Fruit fly (Drosophila melanogaster) whole organism, embryonic: ENCODE measurements around the gene SpdS.

Source experiments
- Aef1 ChIP-seq: fragments of 200-800 bp; sonication (Bioruptor generic); IDR thresholded peaks from 3 replicates; pipeline ENCODE4 v1.3.6; 2022; ENCODE audit warnings: missing biosample characterization, missing genetic modification characterization
- Antp ChIP-seq: fragments of 200-800 bp; sonication (Bioruptor generic); optimal IDR thresholded peaks from 3 replicates; lab custom pipeline; 2016; ENCODE audit warnings: missing biosample characterization, missing genetic modification characterization
- Bgb ChIP-seq: fragments of 200-800 bp; sonication (Bioruptor generic); IDR thresholded peaks from 2 replicates; pipeline ENCODE4 v1.3.6; 2022; ENCODE audit warnings: missing biosample characterization, missing genetic modification characterization; ENCODE audit not compliant: partially characterized antibody
- CG10431 ChIP-seq: fragments of 200-800 bp; sonication (Bioruptor generic); optimal IDR thresholded peaks from 3 replicates; lab custom pipeline; 2018; ENCODE audit warnings: missing biosample characterization, mild to moderate bottlenecking, missing genetic modification characterization
- CG10462 ChIP-seq: fragments of 200-800 bp; sonication (Bioruptor generic); optimal IDR thresholded peaks from 2 replicates; lab custom pipeline; 2016; ENCODE audit warnings: missing biosample characterization, missing genetic modification characterization
- CG12104 ChIP-seq: fragments of 200-800 bp; sonication (Bioruptor generic); optimal IDR thresholded peaks from 3 replicates; lab custom pipeline; 2016; ENCODE audit warnings: missing biosample characterization, missing genetic modification characterization
- CG13287 ChIP-seq: fragments of 200-800 bp; sonication (Bioruptor generic); IDR thresholded peaks from 2 replicates; pipeline ENCODE4 v1.3.6; 2022; ENCODE audit warnings: missing biosample characterization, missing genetic modification characterization; ENCODE audit not compliant: partially characterized antibody
- CG13775 ChIP-seq: fragments of 200-800 bp; sonication (Bioruptor generic); optimal IDR thresholded peaks from 3 replicates; lab custom pipeline; 2017; ENCODE audit warnings: missing biosample characterization, mild to moderate bottlenecking, missing genetic modification characterization
- CG14441 ChIP-seq: fragments of 200-800 bp; sonication (Bioruptor generic); IDR thresholded peaks from 2 replicates; pipeline ENCODE4 v1.3.6; 2022; ENCODE audit warnings: missing biosample characterization, missing genetic modification characterization
- CG1529 ChIP-seq: fragments of 200-800 bp; sonication (Bioruptor generic); optimal IDR thresholded peaks from 3 replicates; lab custom pipeline; 2018; ENCODE audit warnings: missing biosample characterization, missing genetic modification characterization
- CG17385 ChIP-seq: fragments of 200-800 bp; sonication (Bioruptor generic); optimal IDR thresholded peaks from 3 replicates; lab custom pipeline; 2018; ENCODE audit warnings: missing biosample characterization, mild to moderate bottlenecking, missing genetic modification characterization
- CG30431 ChIP-seq: fragments of 200-800 bp; sonication (Bioruptor generic); optimal IDR thresholded peaks from 2 replicates; lab custom pipeline; 2017; ENCODE audit warnings: missing biosample characterization, missing genetic modification characterization
- CG31224 ChIP-seq: fragments of 200-800 bp; sonication (Bioruptor generic); IDR thresholded peaks from 2 replicates; pipeline ENCODE4 v1.3.6; 2022; ENCODE audit warnings: missing biosample characterization, missing genetic modification characterization
- CG31388 ChIP-seq: fragments of 200-800 bp; sonication (Bioruptor generic); optimal IDR thresholded peaks from 2 replicates; lab custom pipeline; 2016; ENCODE audit warnings: missing biosample characterization, missing genetic modification characterization
- CG4617 ChIP-seq: fragments of 200-800 bp; sonication (Bioruptor generic); optimal IDR thresholded peaks from 3 replicates; lab custom pipeline; 2016; ENCODE audit warnings: missing biosample characterization, missing genetic modification characterization, borderline replicate concordance
- CG7556 ChIP-seq: fragments of 200-800 bp; sonication (Bioruptor generic); optimal IDR thresholded peaks from 2 replicates; lab custom pipeline; 2017; ENCODE audit warnings: missing biosample characterization, mild to moderate bottlenecking, missing genetic modification characterization
- CG7745 ChIP-seq: fragments of 200-800 bp; sonication (Bioruptor generic); optimal IDR thresholded peaks from 2 replicates; lab custom pipeline; 2018; ENCODE audit warnings: missing biosample characterization, mild to moderate bottlenecking, missing genetic modification characterization, moderate library complexity
- CG7963 ChIP-seq: fragments of 200-800 bp; sonication (Bioruptor generic); IDR thresholded peaks from 3 replicates; pipeline ENCODE4 v1.3.6; 2022; ENCODE audit warnings: missing biosample characterization, missing genetic modification characterization; ENCODE audit not compliant: partially characterized antibody
- CG8765 ChIP-seq: fragments of 200-800 bp; sonication (Bioruptor generic); IDR thresholded peaks from 2 replicates; pipeline ENCODE4 v1.3.6; 2022; ENCODE audit warnings: missing biosample characterization, missing genetic modification characterization
- CG9817 ChIP-seq: fragments of 200-800 bp; sonication (Bioruptor generic); optimal IDR thresholded peaks from 2 replicates; lab custom pipeline; 2018; ENCODE audit warnings: missing biosample characterization, mild to moderate bottlenecking, missing genetic modification characterization, moderate library complexity
- D ChIP-seq, 2 experiments: fragments of 200-800 bp in 1 of 2; fragments of >200 bp in 1 of 2; sonication (Bioruptor generic) in 1 of 2; optimal IDR thresholded peaks; 2 replicates in 1 of 2; 3 replicates in 1 of 2; lab custom pipeline; 2017; ENCODE audit warnings: mild to moderate bottlenecking in 1 of 2, missing biosample characterization in 1 of 2, missing genetic modification characterization in 1 of 2, missing genetic modification reagents in 1 of 2
- D19A ChIP-seq: fragments of 200-800 bp; optimal IDR thresholded peaks from 3 replicates; lab custom pipeline; 2019; ENCODE audit warnings: missing biosample characterization, mild to moderate bottlenecking, missing genetic modification characterization, moderate library complexity
- Dip3 ChIP-seq: fragments of 200-800 bp; sonication (Bioruptor generic); optimal IDR thresholded peaks from 3 replicates; lab custom pipeline; 2016; ENCODE audit warnings: missing biosample characterization, missing genetic modification characterization
- Eip74EF ChIP-seq, 2 experiments: fragments of 200-800 bp in 1 of 2; fragments of >200 bp in 1 of 2; sonication (Bioruptor generic) in 1 of 2; optimal IDR thresholded peaks; 2 replicates each; lab custom pipeline; 2017 to 2019; ENCODE audit warnings: missing biosample characterization in 2 of 2, missing genetic modification characterization in 2 of 2, mild to moderate bottlenecking in 1 of 2, moderate library complexity in 1 of 2
- Gsc ChIP-seq: fragments of 200-800 bp; sonication (Bioruptor generic); IDR thresholded peaks from 2 replicates; pipeline ENCODE4 v1.3.6; 2022; ENCODE audit warnings: missing biosample characterization, missing genetic modification characterization
- Lpt ChIP-seq: fragments of >200 bp; optimal IDR thresholded peaks from 2 replicates; lab custom pipeline; 2018; ENCODE audit warnings: missing biosample characterization, missing genetic modification characterization
- Optix ChIP-seq: fragments of 200-800 bp; sonication (Bioruptor generic); IDR thresholded peaks from 3 replicates; pipeline ENCODE4 v1.3.6; 2022; ENCODE audit warnings: missing biosample characterization, missing genetic modification characterization
- PHDP ChIP-seq: fragments of 200-800 bp; sonication (Bioruptor generic); optimal IDR thresholded peaks from 3 replicates; lab custom pipeline; 2018; ENCODE audit warnings: missing biosample characterization, mild to moderate bottlenecking, missing genetic modification characterization, moderate library complexity
- ash1 ChIP-seq: fragments of 200-800 bp; sonication (Bioruptor generic); optimal IDR thresholded peaks from 2 replicates; lab custom pipeline; 2018; ENCODE audit warnings: missing biosample characterization, mild to moderate bottlenecking, missing genetic modification characterization
- bcd ChIP-seq: fragments of 200-800 bp; sonication (Bioruptor generic); optimal IDR thresholded peaks from 2 replicates; lab custom pipeline; 2017; ENCODE audit warnings: missing biosample characterization, mild to moderate bottlenecking, missing genetic modification characterization
- bigmax ChIP-seq: fragments of 200-800 bp; sonication (Bioruptor generic); optimal IDR thresholded peaks from 2 replicates; lab custom pipeline; 2018; ENCODE audit warnings: missing biosample characterization, mild to moderate bottlenecking, missing genetic modification characterization
- cad ChIP-seq: fragments of >200 bp; optimal IDR thresholded peaks from 2 replicates; lab custom pipeline; 2017; ENCODE audit warnings: missing biosample characterization, missing genetic modification characterization
- chinmo ChIP-seq: fragments of 200-800 bp; sonication (Bioruptor generic); IDR thresholded peaks from 4 replicates; pipeline ENCODE4 v1.3.6; 2022; ENCODE audit warnings: missing biosample characterization, missing genetic modification characterization; ENCODE audit not compliant: partially characterized antibody
- crol ChIP-seq: fragments of 200-800 bp; sonication (Bioruptor generic); IDR thresholded peaks from 2 replicates; pipeline ENCODE4 v1.3.6; 2022; ENCODE audit warnings: missing biosample characterization, missing genetic modification characterization
- danr ChIP-seq: fragments of 200-800 bp; sonication (Bioruptor generic); IDR thresholded peaks from 2 replicates; pipeline ENCODE4 v1.3.6; 2022; ENCODE audit warnings: missing biosample characterization, missing genetic modification characterization
- gem ChIP-seq: fragments of 200-800 bp; sonication (Bioruptor generic); optimal IDR thresholded peaks from 2 replicates; lab custom pipeline; 2019; ENCODE audit warnings: missing biosample characterization, mild to moderate bottlenecking, missing genetic modification characterization, moderate library complexity
- gro ChIP-seq: fragments of 200-800 bp; sonication (Bioruptor generic); optimal IDR thresholded peaks from 2 replicates; lab custom pipeline; 2016; ENCODE audit warnings: missing biosample characterization, missing genetic modification characterization
- ham ChIP-seq: fragments of 200-800 bp; sonication (Bioruptor generic); IDR thresholded peaks from 2 replicates; pipeline ENCODE4 v1.3.6; 2022; ENCODE audit warnings: missing biosample characterization, missing genetic modification characterization
- knrl ChIP-seq: fragments of 200-800 bp; sonication (Bioruptor generic); IDR thresholded peaks from 3 replicates; pipeline ENCODE4 v1.3.6; 2022; ENCODE audit warnings: missing biosample characterization, missing genetic modification characterization; ENCODE audit not compliant: partially characterized antibody
- mam ChIP-seq: fragments of 200-800 bp; sonication (Bioruptor generic); optimal IDR thresholded peaks from 3 replicates; lab custom pipeline; 2016; ENCODE audit warnings: missing biosample characterization, missing genetic modification characterization
- nom ChIP-seq: fragments of 200-800 bp; sonication (Bioruptor generic); optimal IDR thresholded peaks from 2 replicates; lab custom pipeline; 2017; ENCODE audit warnings: missing biosample characterization, missing genetic modification characterization, mild to moderate bottlenecking, moderate library complexity, missing genetic modification reagents
- org-1 ChIP-seq: fragments of 200-800 bp; sonication (Bioruptor generic); optimal IDR thresholded peaks from 2 replicates; lab custom pipeline; 2017; ENCODE audit warnings: missing biosample characterization, missing genetic modification characterization
- pho ChIP-seq: fragments of 200-800 bp; sonication (Bioruptor generic); optimal IDR thresholded peaks from 2 replicates; lab custom pipeline; 2016; ENCODE audit warnings: missing biosample characterization, missing genetic modification characterization
- phol ChIP-seq: fragments of 200-800 bp; sonication (Bioruptor generic); optimal IDR thresholded peaks from 3 replicates; lab custom pipeline; 2018; ENCODE audit warnings: missing biosample characterization, mild to moderate bottlenecking, missing genetic modification characterization, moderate library complexity
- run ChIP-seq: fragments of 200-800 bp; sonication (Bioruptor generic); optimal IDR thresholded peaks from 3 replicates; lab custom pipeline; 2018; ENCODE audit warnings: missing biosample characterization, mild to moderate bottlenecking, missing genetic modification characterization
- scrt ChIP-seq: fragments of 200-800 bp; sonication (Bioruptor generic); optimal IDR thresholded peaks from 2 replicates; lab custom pipeline; 2018; ENCODE audit warnings: missing biosample characterization, mild to moderate bottlenecking, missing genetic modification characterization, moderate library complexity
- slou ChIP-seq: fragments of 200-800 bp; sonication (Bioruptor generic); optimal IDR thresholded peaks from 3 replicates; lab custom pipeline; 2016; ENCODE audit warnings: missing biosample characterization, missing genetic modification characterization
- sna ChIP-seq: fragments of 200-800 bp; sonication (Bioruptor generic); IDR thresholded peaks from 2 replicates; pipeline ENCODE4 v1.3.6; 2022; ENCODE audit warnings: missing biosample characterization, missing genetic modification characterization; ENCODE audit not compliant: partially characterized antibody
- tna ChIP-seq: fragments of 200-800 bp; sonication (Bioruptor generic); IDR thresholded peaks from 2 replicates; pipeline ENCODE4 v1.3.6; 2022; ENCODE audit warnings: missing biosample characterization, missing genetic modification characterization; ENCODE audit not compliant: partially characterized antibody
- vfl ChIP-seq: fragments of 200-800 bp; sonication (Bioruptor generic); optimal IDR thresholded peaks from 2 replicates; lab custom pipeline; 2016; ENCODE audit warnings: missing biosample characterization, missing genetic modification characterization
- z ChIP-seq: fragments of 200-800 bp; sonication (Bioruptor generic); IDR thresholded peaks from 3 replicates; pipeline ENCODE4 v1.3.6; 2022; ENCODE audit warnings: missing biosample characterization, missing genetic modification characterization

The SpdS gene

DNA sequence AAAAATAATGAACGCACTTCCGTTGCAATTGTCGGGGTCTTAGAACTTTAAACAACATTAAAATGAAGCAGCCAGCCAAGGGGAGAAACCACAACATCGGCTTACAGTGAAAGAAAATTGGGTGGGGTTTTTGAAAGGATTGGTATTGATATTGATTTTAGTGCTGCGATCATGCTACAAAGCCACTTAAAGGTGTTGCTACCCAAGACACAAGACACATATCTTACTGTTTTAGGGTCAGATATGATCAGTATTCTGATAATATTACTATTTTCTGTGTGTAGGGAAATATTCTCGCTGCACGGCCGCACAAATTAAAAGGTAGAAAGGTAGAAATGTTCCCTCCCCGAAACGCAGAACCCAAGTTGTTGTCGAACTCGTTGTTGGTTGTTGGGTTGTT lies 26.4 kb upstream of the SpdS start (continued):
- TF ChIP-seq nom (GFP tag; lab: Kevin White, UChicago) (peak; percentile 37), CG12104 (no peak), pho (no peak), gem (tag; lab: Kevin White, UChicago) (peak; percentile 58), phol (tag; lab: Kevin White, UChicago) (peak; percentile 62), z (GFP tag; lab: Robert Waterston, UW) (no peak), CG13775 (peak; percentile 44), CG7556 (GFP tag; lab: Kevin White, UChicago) (no peak), scrt (no peak), sna (GFP tag; lab: Robert Waterston, UW) (no peak), PHDP (tag; lab: Kevin White, UChicago) (no peak), cad (GFP tag; lab: Kevin White, UChicago) (no peak), knrl (GFP tag; lab: Robert Waterston, UW) (no peak), CG4617 (GFP tag; lab: Kevin White, UChicago) (no peak), gro (GFP tag; lab: Kevin White, UChicago) (no peak), CG30431 (peak; percentile 49), mam (GFP tag; lab: Kevin White, UChicago) (no peak), chinmo (GFP tag; lab: Robert Waterston, UW) (no peak), CG14441 (GFP tag; lab: Robert Waterston, UW) (no peak), run (tag; lab: Kevin White, UChicago) (no peak), crol (GFP tag; lab: Robert Waterston, UW) (peak; percentile 29; the same call in 1 of the 2 replicates), CG9817 (tag; lab: Kevin White, UChicago) (no peak), tna (GFP tag; lab: Robert Waterston, UW) (no peak), D19A (tag; lab: Kevin White, UChicago) (peak; percentile 50), CG10462 (GFP tag; lab: Kevin White, UChicago) (no peak), Dip3 (GFP tag; lab: Kevin White, UChicago) (no peak), CG7963 (no peak), Gsc (no peak), bigmax (GFP tag; lab: Kevin White, UChicago) (no peak), CG17385 (no peak), CG13287 (GFP tag; lab: Robert Waterston, UW) (no peak), CG31224 (no peak), ash1 (GFP tag; lab: Kevin White, UChicago) (no peak), Eip74EF (GFP tag; optimal IDR thresholded peaks at IDR 0.05; lab: Kevin White, UChicago) (no peak), CG1529 (GFP tag; lab: Kevin White, UChicago) (no peak), Aef1 (GFP tag; lab: Robert Waterston, UW) (no peak), CG31388 (GFP tag; lab: Kevin White, UChicago) (no peak), CG8765 (GFP tag; lab: Robert Waterston, UW) (peak; percentile 38; the same call in 1 of the 2 replicates), Lpt (GFP tag; lab: Kevin White, UChicago) (no peak), org-1 (GFP tag; lab: Kevin White, UChicago) (no peak), slou (GFP tag; lab: Kevin White, UChicago) (no peak), bcd (GFP tag; lab: Kevin White, UChicago) (no peak), danr (GFP tag; lab: Robert Waterston, UW) (no peak), Antp (GFP tag; lab: Kevin White, UChicago) (peak; percentile 12), D (optimal IDR thresholded peaks at IDR 0.05; lab: Kevin White, UChicago) (no peak), D (GFP tag; optimal IDR thresholded peaks at IDR 0.05; lab: Kevin White, UChicago) (peak; percentile 51), CG7745 (tag; lab: Kevin White, UChicago) (no peak), CG10431 (no peak), Optix (GFP tag; lab: Robert Waterston, UW) (no peak), vfl (GFP tag; lab: Kevin White, UChicago) (no peak), ham (GFP tag; lab: Robert Waterston, UW) (no peak), Bgb (GFP tag; lab: Robert Waterston, UW) (no peak)
